Worm (Caenorhabditis elegans) whole organism, L3 larva: ENCODE measurements around the gene rsp-8.

Experiments used
- R02D3.7 ChIP-seq: fragments of 150-350 bp; optimal IDR thresholded peaks from 2 replicates; lab custom pipeline; 2014; ENCODE audit warnings: missing biosample characterization, missing genetic modification characterization
- ZK546.5 ChIP-seq: sonication (generic microtip); optimal IDR thresholded peaks from 2 replicates; lab custom pipeline; 2017; ENCODE audit warnings: missing biosample characterization, missing genetic modification characterization
- aly-2 ChIP-seq: fragments of 150-350 bp; optimal IDR thresholded peaks from 2 replicates; lab custom pipeline; 2014; ENCODE audit warnings: missing biosample characterization, missing genetic modification characterization
- ama-1 ChIP-seq: fragments of 150-350 bp; optimal IDR thresholded peaks from 2 replicates; lab custom pipeline; 2018
- ceh-16 ChIP-seq: sonication (generic microtip); optimal IDR thresholded peaks from 2 replicates; lab custom pipeline; 2017; ENCODE audit warnings: missing biosample characterization, missing genetic modification characterization
- ceh-28 ChIP-seq: fragments of 150-350 bp; optimal IDR thresholded peaks from 2 replicates; lab custom pipeline; 2014; ENCODE audit warnings: missing biosample characterization, missing genetic modification reagents, missing genetic modification characterization
- ceh-82 ChIP-seq: fragments of 150-350 bp; optimal IDR thresholded peaks from 2 replicates; lab custom pipeline; 2014; ENCODE audit warnings: missing biosample characterization, missing genetic modification characterization
- ceh-9 ChIP-seq: sonication (generic microtip); optimal IDR thresholded peaks from 2 replicates; lab custom pipeline; 2018; ENCODE audit warnings: missing biosample characterization, missing genetic modification characterization
- daf-12 ChIP-seq: fragments of 150-350 bp; optimal IDR thresholded peaks from 2 replicates; lab custom pipeline; 2014; ENCODE audit warnings: missing biosample characterization, missing genetic modification reagents, missing genetic modification characterization
- egl-27 ChIP-seq: sonication (generic microtip); optimal IDR thresholded peaks from 4 replicates; lab custom pipeline; 2017; ENCODE audit warnings: missing biosample characterization, missing genetic modification reagents, missing genetic modification characterization
- egl-5 ChIP-seq: fragments of 150-350 bp; optimal IDR thresholded peaks from 2 replicates; lab custom pipeline; 2017; ENCODE audit warnings: missing biosample characterization, missing genetic modification reagents, missing genetic modification characterization, inconsistent platforms
- elt-1 ChIP-seq: fragments of 150-350 bp; optimal IDR thresholded peaks from 2 replicates; lab custom pipeline; 2014; ENCODE audit warnings: missing biosample characterization, missing genetic modification characterization
- elt-2 ChIP-seq: sonication (generic microtip); optimal IDR thresholded peaks from 2 replicates; lab custom pipeline; 2016; ENCODE audit warnings: missing genetic modification reagents, mild to moderate bottlenecking, missing genetic modification characterization, missing compliant biosample characterization
- elt-3 ChIP-seq, 3 experiments: fragments of 150-350 bp in 1 of 3; sonication (generic microtip) in 2 of 3; optimal IDR thresholded peaks; 2 replicates in 2 of 3; 4 replicates in 1 of 3; lab custom pipeline; 2014 to 2017; ENCODE audit warnings: missing biosample characterization in 3 of 3, missing genetic modification characterization in 3 of 3
- eor-1 ChIP-seq, 2 experiments: fragments of 150-350 bp; optimal IDR thresholded peaks; 2 replicates each; lab custom pipeline; 2014 to 2018; ENCODE audit warnings: missing biosample characterization in 2 of 2, missing genetic modification characterization in 2 of 2
- fkh-10 ChIP-seq: sonication (generic microtip); optimal IDR thresholded peaks from 2 replicates; lab custom pipeline; 2017; ENCODE audit warnings: missing biosample characterization, missing genetic modification reagents, missing genetic modification characterization
- fkh-2 ChIP-seq: fragments of 150-350 bp; optimal IDR thresholded peaks from 2 replicates; lab custom pipeline; 2014; ENCODE audit warnings: missing biosample characterization, missing genetic modification reagents, missing genetic modification characterization
- fos-1 ChIP-seq: fragments of 150-350 bp; optimal IDR thresholded peaks from 2 replicates; lab custom pipeline; 2014; ENCODE audit warnings: missing biosample characterization, missing genetic modification characterization
- hmg-11 ChIP-seq: sonication (generic microtip); optimal IDR thresholded peaks from 2 replicates; lab custom pipeline; 2016; ENCODE audit warnings: missing genetic modification characterization, missing compliant biosample characterization
- jun-1 ChIP-seq: fragments of 150-350 bp; optimal IDR thresholded peaks from 2 replicates; lab custom pipeline; 2014; ENCODE audit warnings: missing biosample characterization, missing genetic modification reagents, missing genetic modification characterization
- lin-15B ChIP-seq: fragments of 150-350 bp; optimal IDR thresholded peaks from 2 replicates; lab custom pipeline; 2014; ENCODE audit warnings: missing biosample characterization, missing genetic modification characterization
- lin-39 ChIP-seq: fragments of 150-350 bp; optimal IDR thresholded peaks from 2 replicates; lab custom pipeline; 2018; ENCODE audit warnings: missing biosample characterization, missing genetic modification reagents, missing genetic modification characterization
- lsy-12 ChIP-seq: sonication (generic microtip); optimal IDR thresholded peaks from 2 replicates; lab custom pipeline; 2016; ENCODE audit warnings: mild to moderate bottlenecking, missing genetic modification characterization, missing compliant biosample characterization
- mdl-1 ChIP-seq: fragments of 150-350 bp; optimal IDR thresholded peaks from 2 replicates; lab custom pipeline; 2014; ENCODE audit warnings: missing biosample characterization, missing genetic modification characterization
- mml-1 ChIP-seq: fragments of 150-350 bp; sonication (generic microtip); optimal IDR thresholded peaks from 3 replicates; lab custom pipeline; 2014; ENCODE audit warnings: missing biosample characterization, missing genetic modification characterization
- nfya-1 ChIP-seq: sonication (generic microtip); optimal IDR thresholded peaks from 2 replicates; lab custom pipeline; 2017; ENCODE audit warnings: missing genetic modification characterization, mild to moderate bottlenecking, missing compliant biosample characterization, antibody characterized with exemption, moderate library complexity; ENCODE audit not compliant: insufficient read depth
- nhr-11 ChIP-seq: fragments of 150-350 bp; optimal IDR thresholded peaks from 2 replicates; lab custom pipeline; 2014; ENCODE audit warnings: missing biosample characterization, missing genetic modification characterization
- nhr-12 ChIP-seq: fragments of 150-350 bp; optimal IDR thresholded peaks from 2 replicates; lab custom pipeline; 2014; ENCODE audit warnings: missing biosample characterization, missing genetic modification characterization
- nhr-23 ChIP-seq: fragments of 150-350 bp; optimal IDR thresholded peaks from 2 replicates; lab custom pipeline; 2014; ENCODE audit warnings: missing biosample characterization, missing genetic modification reagents, missing genetic modification characterization
- nhr-237 ChIP-seq: fragments of 150-350 bp; optimal IDR thresholded peaks from 2 replicates; lab custom pipeline; 2014; ENCODE audit warnings: missing biosample characterization, missing genetic modification characterization
- nhr-25 ChIP-seq: sonication (generic microtip); optimal IDR thresholded peaks from 2 replicates; lab custom pipeline; 2017; ENCODE audit warnings: missing biosample characterization, missing genetic modification characterization
- nhr-28 ChIP-seq: fragments of 150-350 bp; optimal IDR thresholded peaks from 2 replicates; lab custom pipeline; 2014; ENCODE audit warnings: missing biosample characterization, missing genetic modification characterization
- nhr-43 ChIP-seq: sonication (generic microtip); optimal IDR thresholded peaks from 2 replicates; lab custom pipeline; 2016; ENCODE audit warnings: mild to moderate bottlenecking, missing genetic modification characterization, missing compliant biosample characterization; ENCODE audit not compliant: poor library complexity, severe bottlenecking
- nhr-67 ChIP-seq: fragments of 150-350 bp; optimal IDR thresholded peaks from 2 replicates; lab custom pipeline; 2014; ENCODE audit warnings: missing biosample characterization, missing genetic modification characterization
- nhr-76 ChIP-seq: fragments of 150-350 bp; sonication (generic microtip); optimal IDR thresholded peaks from 5 replicates; lab custom pipeline; 2014; ENCODE audit warnings: missing biosample characterization, missing genetic modification characterization
- nhr-77 ChIP-seq: fragments of 150-350 bp; optimal IDR thresholded peaks from 2 replicates; lab custom pipeline; 2014; ENCODE audit warnings: missing biosample characterization, missing genetic modification characterization
- pha-4 ChIP-seq: fragments of 150-350 bp; optimal IDR thresholded peaks from 2 replicates; lab custom pipeline; 2014; ENCODE audit warnings: missing biosample characterization, missing genetic modification reagents, missing genetic modification characterization
- pqm-1 ChIP-seq: fragments of 150-350 bp; optimal IDR thresholded peaks from 2 replicates; lab custom pipeline; 2017; ENCODE audit warnings: missing biosample characterization, missing genetic modification characterization, inconsistent platforms
- sea-2 ChIP-seq: fragments of 150-350 bp; sonication (generic microtip); optimal IDR thresholded peaks from 4 replicates; lab custom pipeline; 2014; ENCODE audit warnings: missing biosample characterization, missing genetic modification reagents, missing genetic modification characterization
- skn-1 ChIP-seq: fragments of 150-350 bp; optimal IDR thresholded peaks from 2 replicates; lab custom pipeline; 2014; ENCODE audit warnings: missing biosample characterization, missing genetic modification characterization
- snpc-4 ChIP-seq: fragments of 150-350 bp; optimal IDR thresholded peaks from 2 replicates; lab custom pipeline; 2014; ENCODE audit warnings: missing biosample characterization, missing genetic modification characterization
- tbx-2 ChIP-seq: sonication (generic microtip); optimal IDR thresholded peaks from 2 replicates; lab custom pipeline; 2016; ENCODE audit warnings: mild to moderate bottlenecking, missing genetic modification characterization, missing compliant biosample characterization
- unc-39 ChIP-seq: sonication (generic microtip); optimal IDR thresholded peaks from 4 replicates; lab custom pipeline; 2017; ENCODE audit warnings: missing biosample characterization, missing genetic modification characterization
- unc-62 ChIP-seq: fragments of 150-350 bp; sonication (generic microtip); optimal IDR thresholded peaks from 4 replicates; lab custom pipeline; 2014; ENCODE audit warnings: missing biosample characterization, missing genetic modification reagents, missing genetic modification characterization
- zag-1 ChIP-seq: fragments of 150-350 bp; optimal IDR thresholded peaks from 2 replicates; lab custom pipeline; 2014; ENCODE audit warnings: missing biosample characterization, missing genetic modification characterization
- ztf-11 ChIP-seq: fragments of 150-350 bp; optimal IDR thresholded peaks from 2 replicates; lab custom pipeline; 2014; ENCODE audit warnings: missing biosample characterization, missing genetic modification characterization
- ztf-4 ChIP-seq: fragments of 150-350 bp; optimal IDR thresholded peaks from 2 replicates; lab custom pipeline; 2014; ENCODE audit warnings: missing biosample characterization, missing genetic modification characterization

The rsp-8 gene

ce11 chrIII:11834168-11834567 is 8.0 kb downstream of the rsp-8 start:
- TF ChIP-seq nfya-1 (tag; lab: Kevin White, UChicago) (peak; percentile 49), ama-1 (lab: Kevin White, UChicago) (no peak), lin-39 (tag; lab: Kevin White, UChicago) (peak; percentile 7)
- TF ChIP-seq, all 47 proteins: peak for 2

ce11 chrIII:11834783-11835182 is 8.6 kb downstream of the rsp-8 start:
- TF ChIP-seq skn-1 (tag; lab: Kevin White, UChicago): peak; percentile 75
- no peak for TF ChIP-seq elt-1 (tag; lab: Kevin White, UChicago)
- TF ChIP-seq ztf-4 (tag; lab: Kevin White, UChicago): no peak
- peak; percentile 61 for TF ChIP-seq pqm-1
- TF ChIP-seq ceh-16 (tag; lab: Kevin White, UChicago): no peak
- no peak for TF ChIP-seq egl-27 (tag; lab: Kevin White, UChicago)
- TF ChIP-seq lsy-12 (tag; lab: Kevin White, UChicago): no peak
- no peak for TF ChIP-seq unc-39 (tag; lab: Kevin White, UChicago)
- no peak for TF ChIP-seq sea-2 (GFP tag; lab: Kevin White, UChicago)
- no peak for TF ChIP-seq elt-3 (tag; optimal IDR thresholded peaks at IDR 0.05; lab: Kevin White, UChicago)
- no peak for TF ChIP-seq jun-1 (tag; lab: Kevin White, UChicago)
- no peak for TF ChIP-seq nhr-67 (tag; lab: Kevin White, UChicago)
- no peak for TF ChIP-seq tbx-2 (tag; lab: Kevin White, UChicago)
- peak; percentile 42 for TF ChIP-seq elt-2 (tag; lab: Kevin White, UChicago)
- no peak for TF ChIP-seq fkh-10 (GFP tag; lab: Kevin White, UChicago)
- no peak for TF ChIP-seq ZK546.5 (tag; lab: Kevin White, UChicago)
- TF ChIP-seq nhr-25 (tag; lab: Kevin White, UChicago): no peak
- peak; percentile 96 for TF ChIP-seq pha-4 (tag; lab: Kevin White, UChicago)
- TF ChIP-seq unc-62 (GFP tag; lab: Kevin White, UChicago): no peak
- TF ChIP-seq egl-5: peak; percentile 50
- peak; percentile 15 for TF ChIP-seq lin-39 (tag; lab: Kevin White, UChicago)
- no peak for TF ChIP-seq eor-1 (tag; optimal IDR thresholded peaks at IDR 0.05; lab: Kevin White, UChicago)
- TF ChIP-seq nfya-1 (tag; lab: Kevin White, UChicago): peak; percentile 50
- TF ChIP-seq mdl-1 (tag; lab: Kevin White, UChicago): no peak
- no peak for TF ChIP-seq nhr-77 (tag; lab: Kevin White, UChicago)
- no peak for TF ChIP-seq nhr-12 (tag; lab: Kevin White, UChicago)
- TF ChIP-seq ceh-28 (tag; lab: Kevin White, UChicago): peak; percentile 37
- no peak for TF ChIP-seq ceh-82 (tag; lab: Kevin White, UChicago)
- no peak for TF ChIP-seq daf-12 (tag; lab: Kevin White, UChicago)
- no peak for TF ChIP-seq fkh-2
- no peak for TF ChIP-seq nhr-43 (tag; lab: Kevin White, UChicago)
- TF ChIP-seq nhr-11 (tag; lab: Kevin White, UChicago): no peak
- no peak for TF ChIP-seq zag-1 (tag; lab: Kevin White, UChicago)
- TF ChIP-seq nhr-28: no peak
- TF ChIP-seq fos-1 (tag; lab: Kevin White, UChicago): no peak
- TF ChIP-seq R02D3.7 (tag; lab: Kevin White, UChicago): no peak
- peak; percentile 17 for TF ChIP-seq snpc-4 (tag; lab: Kevin White, UChicago)
- TF ChIP-seq aly-2: no peak
- no peak for TF ChIP-seq ceh-9
- TF ChIP-seq nhr-76 (tag; lab: Kevin White, UChicago): no peak
- TF ChIP-seq lin-15B (tag; lab: Kevin White, UChicago): no peak
- TF ChIP-seq mml-1 (tag; lab: Kevin White, UChicago): no peak
- TF ChIP-seq nhr-237: no peak
- peak; percentile 20 for TF ChIP-seq ama-1 (lab: Kevin White, UChicago)
- no peak for TF ChIP-seq nhr-23
- no peak for TF ChIP-seq ztf-11 (tag; lab: Kevin White, UChicago)
- peak; percentile 18 for TF ChIP-seq hmg-11
